Worm (Caenorhabditis elegans): ENCODE measurements around the gene C16C8.21.
A peak's percentile ranks its signal among the peaks of the same experiment; 100 is the strongest.
"Not testable (repeated sequence)": the region's sequence is repeated elsewhere in the genome, so short reads cannot be mapped to it uniquely, and the experiment has no call there.

Gene C16C8.21

ce11 chrII:3439244-3439698 is 8.7 kb upstream of the C16C8.21 start:
- TF ChIP-seq W03F9.2 (tag; optimal IDR thresholded peaks at IDR 0.05) (no peak), dao-5 (tag; optimal IDR thresholded peaks at IDR 0.05) (peak; percentile 73), him-1 (tag; optimal IDR thresholded peaks at IDR 0.05) (no peak)

- TF ChIP-seq him-1 (tag; optimal IDR thresholded peaks at IDR 0.05) (no peak), dao-5 (tag; optimal IDR thresholded peaks at IDR 0.05) (no peak), W03F9.2 (tag; optimal IDR thresholded peaks at IDR 0.05) (no peak)
Observed at ce11 chrII:3439842-3440640, 8.0 kb upstream of the C16C8.21 start.

ce11 chrII:3440641-3440926 is 7.4 kb upstream of the C16C8.21 start, which contains the start of gene C16C8.17:
C16C8.17 (plus strand) TSS chrII:3440827.
- TF ChIP-seq dao-5 (tag; optimal IDR thresholded peaks at IDR 0.05) (no peak), him-1 (tag; optimal IDR thresholded peaks at IDR 0.05) (no peak), W03F9.2 (tag; optimal IDR thresholded peaks at IDR 0.05) (no peak)

- TF ChIP-seq dao-5 (tag; optimal IDR thresholded peaks at IDR 0.05) (no peak), W03F9.2 (tag; optimal IDR thresholded peaks at IDR 0.05) (no peak), him-1 (tag; optimal IDR thresholded peaks at IDR 0.05) (no peak)
Observed at ce11 chrII:3441377-3441776, 6.6 kb upstream of the C16C8.21 start, which contains the start of gene C16C8.27. C16C8.27 (plus strand) TSS chrII:3441677.

- TF ChIP-seq W03F9.2 (tag; optimal IDR thresholded peaks at IDR 0.05) (no peak), dao-5 (tag; optimal IDR thresholded peaks at IDR 0.05) (no peak), him-1 (tag; optimal IDR thresholded peaks at IDR 0.05) (no peak)
Observed at ce11 chrII:3443154-3443553, 4.9 kb upstream of the C16C8.21 start, which contains the start of gene C16C8.22. C16C8.22 (minus strand) TSS chrII:3443254.

- TF ChIP-seq dao-5 (tag; optimal IDR thresholded peaks at IDR 0.05) = no peak
- TF ChIP-seq him-1 (tag; optimal IDR thresholded peaks at IDR 0.05) = no peak
- no peak for TF ChIP-seq W03F9.2 (tag; optimal IDR thresholded peaks at IDR 0.05)
Observed at ce11 chrII:3444280-3444679, 3.7 kb upstream of the C16C8.21 start, which contains the start of gene C16C8.4. C16C8.4 (minus strand) TSS chrII:3444380.

- TF ChIP-seq W03F9.2 (tag; optimal IDR thresholded peaks at IDR 0.05) = no peak
- no peak for TF ChIP-seq him-1 (tag; optimal IDR thresholded peaks at IDR 0.05)
- TF ChIP-seq dao-5 (tag; optimal IDR thresholded peaks at IDR 0.05) = no peak
Observed at ce11 chrII:3445285-3445806, 2.7 kb upstream of the C16C8.21 start, which contains the start of the genes C16C8.5 and C16C8.16. C16C8.5 (minus strand) TSS chrII:3445385. C16C8.16 (plus strand) TSS chrII:3445756.

ce11 chrII:3446647-3447046 is 1.4 kb upstream of the C16C8.21 start, which contains the start of the genes C16C8.20 and gldi-6:
C16C8.20 (plus strand) TSS chrII:3446947.
gldi-6 (plus strand) TSS chrII:3446947.
- TF ChIP-seq W03F9.2 (tag; optimal IDR thresholded peaks at IDR 0.05) (no peak), him-1 (tag; optimal IDR thresholded peaks at IDR 0.05) (no peak), dao-5 (tag; optimal IDR thresholded peaks at IDR 0.05) (no peak)

- TF ChIP-seq dao-5 (tag; optimal IDR thresholded peaks at IDR 0.05) (no peak), W03F9.2 (tag; optimal IDR thresholded peaks at IDR 0.05) (no peak), him-1 (tag; optimal IDR thresholded peaks at IDR 0.05) (no peak)
Observed at ce11 chrII:3448776-3449280, 822 bp downstream of the C16C8.21 start, which contains the start of gene C16C8.25. C16C8.25 (plus strand) TSS chrII:3449230.

- not testable (repeated sequence) for TF ChIP-seq dao-5, him-1, W03F9.2 (tag; optimal IDR thresholded peaks at IDR 0.05)
Observed at ce11 chrII:3449514-3449913, 1.5 kb downstream of the C16C8.21 start, which contains the start of gene C16C8.14. C16C8.14 (plus strand) TSS chrII:3449814.

- TF ChIP-seq dao-5 (tag; optimal IDR thresholded peaks at IDR 0.05) (no peak), him-1 (tag; optimal IDR thresholded peaks at IDR 0.05) (no peak), W03F9.2 (tag; optimal IDR thresholded peaks at IDR 0.05) (no peak)
Observed at ce11 chrII:3452421-3452820, 4.4 kb downstream of the C16C8.21 start, which contains the start of gene C16C8.12. C16C8.12 (plus strand) TSS chrII:3452721.

ce11 chrII:3453521-3453920 is 5.5 kb downstream of the C16C8.21 start, which contains the start of gene C16C8.11:
C16C8.11 (plus strand) TSS chrII:3453708.
- no peak for TF ChIP-seq dao-5 (tag; optimal IDR thresholded peaks at IDR 0.05)
- TF ChIP-seq W03F9.2 (tag; optimal IDR thresholded peaks at IDR 0.05) = no peak
- TF ChIP-seq him-1 (tag; optimal IDR thresholded peaks at IDR 0.05) = no peak

- no peak for TF ChIP-seq him-1 (tag; optimal IDR thresholded peaks at IDR 0.05)
- TF ChIP-seq W03F9.2 (tag; optimal IDR thresholded peaks at IDR 0.05) = no peak
- no peak for TF ChIP-seq dao-5 (tag; optimal IDR thresholded peaks at IDR 0.05)
Observed at ce11 chrII:3458209-3458608, 10.2 kb downstream of the C16C8.21 start, which contains the start of the genes C16C8.26 and C16C8.19. C16C8.26 (minus strand) TSS chrII:3458309. C16C8.19 (plus strand) TSS chrII:3458487.

All from whole organism, L4/young adult.